Fruit fly (Drosophila melanogaster) whole organism, embryonic: ENCODE measurements around the gene Pdxk.
A peak's percentile ranks its signal among the peaks of the same experiment; 100 is the strongest.

ENCODE experiments used
- C15 ChIP-seq: fragments of 200-800 bp; sonication (Bioruptor generic); IDR thresholded peaks from 3 replicates; pipeline ENCODE4 v1.3.6; 2022; ENCODE audit warnings: missing biosample characterization, missing genetic modification characterization
- CG11093 ChIP-seq: fragments of 200-800 bp; sonication (Bioruptor generic); IDR thresholded peaks from 3 replicates; pipeline ENCODE4 v1.3.6; 2022; ENCODE audit warnings: missing biosample characterization, missing genetic modification characterization
- CG11398 ChIP-seq: fragments of 200-800 bp; sonication (Bioruptor generic); optimal IDR thresholded peaks from 2 replicates; lab custom pipeline; 2016; ENCODE audit warnings: missing biosample characterization, missing genetic modification characterization
- CG11456 ChIP-seq: fragments of 200-800 bp; sonication (Bioruptor generic); IDR thresholded peaks from 3 replicates; pipeline ENCODE4 v1.3.6; 2022; ENCODE audit warnings: missing biosample characterization, missing genetic modification characterization
- CG12391 ChIP-seq: fragments of 200-800 bp; sonication (Bioruptor generic); optimal IDR thresholded peaks from 3 replicates; lab custom pipeline; 2018; ENCODE audit warnings: missing biosample characterization, mild to moderate bottlenecking, missing genetic modification characterization, moderate library complexity
- CG12744 ChIP-seq: fragments of 200-800 bp; sonication (Bioruptor generic); optimal IDR thresholded peaks from 2 replicates; lab custom pipeline; 2016; ENCODE audit warnings: missing biosample characterization, missing genetic modification characterization
- CG16863 ChIP-seq: fragments of 200-800 bp; sonication (Bioruptor generic); optimal IDR thresholded peaks from 3 replicates; lab custom pipeline; 2016; ENCODE audit warnings: missing biosample characterization, missing genetic modification characterization
- CG17186 ChIP-seq: fragments of 200-800 bp; sonication (Bioruptor generic); optimal IDR thresholded peaks from 3 replicates; lab custom pipeline; 2017; ENCODE audit warnings: missing biosample characterization, missing genetic modification reagents, missing genetic modification characterization
- CG17328 ChIP-seq: fragments of 200-800 bp; sonication (Bioruptor generic); IDR thresholded peaks from 2 replicates; pipeline ENCODE4 v1.3.6; 2022; ENCODE audit warnings: missing biosample characterization, missing genetic modification characterization
- CG17361 ChIP-seq: fragments of 200-800 bp; sonication (Bioruptor generic); IDR thresholded peaks from 3 replicates; pipeline ENCODE4 v1.3.6; 2022; ENCODE audit warnings: missing biosample characterization, missing genetic modification characterization
- CG17568 ChIP-seq: fragments of 200-800 bp; sonication (Bioruptor generic); optimal IDR thresholded peaks from 2 replicates; lab custom pipeline; 2018; ENCODE audit warnings: missing biosample characterization, mild to moderate bottlenecking, missing genetic modification characterization, moderate library complexity
- CG17802 ChIP-seq: fragments of 200-800 bp; sonication (Bioruptor generic); optimal IDR thresholded peaks from 2 replicates; lab custom pipeline; 2018; ENCODE audit warnings: missing biosample characterization, mild to moderate bottlenecking, missing genetic modification characterization, moderate library complexity
- CG18764 ChIP-seq: fragments of 200-800 bp; sonication (Bioruptor generic); optimal IDR thresholded peaks from 3 replicates; lab custom pipeline; 2016; ENCODE audit warnings: missing biosample characterization, missing genetic modification characterization
- CG2120 ChIP-seq: fragments of 200-800 bp; sonication (Bioruptor generic); optimal IDR thresholded peaks from 3 replicates; lab custom pipeline; 2016; ENCODE audit warnings: missing biosample characterization, missing genetic modification characterization
- CG2889 ChIP-seq: fragments of 200-800 bp; sonication (Bioruptor generic); IDR thresholded peaks from 3 replicates; pipeline ENCODE4 v1.3.6; 2022; ENCODE audit warnings: missing biosample characterization, missing genetic modification characterization
- CG4328 ChIP-seq: fragments of 200-800 bp; sonication (Bioruptor generic); optimal IDR thresholded peaks from 3 replicates; lab custom pipeline; 2017; ENCODE audit warnings: missing biosample characterization, missing genetic modification reagents, missing genetic modification characterization
- CG4820 ChIP-seq: fragments of 200-800 bp; sonication (Bioruptor generic); optimal IDR thresholded peaks from 3 replicates; lab custom pipeline; 2016; ENCODE audit warnings: missing biosample characterization, missing genetic modification characterization
- CG6654 ChIP-seq: fragments of 200-800 bp; sonication (Bioruptor generic); optimal IDR thresholded peaks from 2 replicates; lab custom pipeline; 2017; ENCODE audit warnings: missing biosample characterization, mild to moderate bottlenecking, missing genetic modification characterization
- CG7372 ChIP-seq: fragments of 200-800 bp; sonication (Bioruptor generic); IDR thresholded peaks from 2 replicates; pipeline ENCODE4 v1.3.6; 2022; ENCODE audit warnings: missing biosample characterization, missing genetic modification characterization
- CG9817 ChIP-seq: fragments of 200-800 bp; sonication (Bioruptor generic); optimal IDR thresholded peaks from 2 replicates; lab custom pipeline; 2018; ENCODE audit warnings: missing biosample characterization, mild to moderate bottlenecking, missing genetic modification characterization, moderate library complexity
- HHEX ChIP-seq: fragments of 200-800 bp; sonication (Bioruptor generic); optimal IDR thresholded peaks from 3 replicates; lab custom pipeline; 2017; ENCODE audit warnings: missing biosample characterization, mild to moderate bottlenecking, missing genetic modification characterization, missing genetic modification reagents
- HmgZ ChIP-seq: fragments of 200-800 bp; sonication (Bioruptor generic); optimal IDR thresholded peaks from 2 replicates; lab custom pipeline; 2018; ENCODE audit warnings: missing biosample characterization, mild to moderate bottlenecking, missing genetic modification characterization
- Hmx ChIP-seq: fragments of 200-800 bp; sonication (Bioruptor generic); optimal IDR thresholded peaks from 2 replicates; lab custom pipeline; 2016; ENCODE audit warnings: missing biosample characterization, missing genetic modification characterization
- Hr3 ChIP-seq: fragments of 200-800 bp; sonication (Bioruptor generic); optimal IDR thresholded peaks from 3 replicates; lab custom pipeline; 2016; ENCODE audit warnings: missing biosample characterization, missing genetic modification characterization
- Lim3 ChIP-seq: fragments of 200-800 bp; sonication (Bioruptor generic); IDR thresholded peaks from 2 replicates; pipeline ENCODE4 v1.3.6; 2022; ENCODE audit warnings: missing biosample characterization, missing genetic modification characterization
- MBD-R2 ChIP-seq: fragments of 200-800 bp; sonication (Bioruptor generic); IDR thresholded peaks from 2 replicates; pipeline ENCODE4 v1.3.6; 2022; ENCODE audit warnings: missing biosample characterization, missing genetic modification characterization
- Neu2 ChIP-seq: fragments of 200-800 bp; sonication (Bioruptor generic); optimal IDR thresholded peaks from 3 replicates; lab custom pipeline; 2016; ENCODE audit warnings: missing biosample characterization, missing genetic modification characterization, borderline replicate concordance
- Trl ChIP-seq, 3 experiments: fragments of >200 bp in 2 of 3; fragments of 200-800 bp in 1 of 3; sonication (Bioruptor generic) in 1 of 3; optimal IDR thresholded peaks; 2 replicates in 1 of 3; 3 replicates in 2 of 3; lab custom pipeline; 2016 to 2017; ENCODE audit warnings: missing biosample characterization in 1 of 3, missing genetic modification characterization in 1 of 3
- Xbp1 ChIP-seq: fragments of 200-800 bp; sonication (Bioruptor generic); optimal IDR thresholded peaks from 3 replicates; lab custom pipeline; 2016; ENCODE audit warnings: missing biosample characterization, mild to moderate bottlenecking, missing genetic modification characterization
- ash1 ChIP-seq: fragments of 200-800 bp; sonication (Bioruptor generic); optimal IDR thresholded peaks from 2 replicates; lab custom pipeline; 2018; ENCODE audit warnings: missing biosample characterization, mild to moderate bottlenecking, missing genetic modification characterization
- chinmo ChIP-seq: fragments of 200-800 bp; sonication (Bioruptor generic); IDR thresholded peaks from 4 replicates; pipeline ENCODE4 v1.3.6; 2022; ENCODE audit warnings: missing biosample characterization, missing genetic modification characterization; ENCODE audit not compliant: partially characterized antibody
- crp ChIP-seq, 2 experiments: fragments of 200-800 bp; sonication (Bioruptor generic); optimal IDR thresholded peaks; 2 replicates in 1 of 2; 3 replicates in 1 of 2; lab custom pipeline; 2017; ENCODE audit warnings: missing biosample characterization in 2 of 2, missing genetic modification characterization in 2 of 2, mild to moderate bottlenecking in 1 of 2, moderate library complexity in 1 of 2
- dati ChIP-seq: fragments of 200-800 bp; sonication (Bioruptor generic); IDR thresholded peaks from 2 replicates; pipeline ENCODE4 v1.3.6; 2022; ENCODE audit warnings: missing biosample characterization, missing genetic modification characterization
- disco-r ChIP-seq: fragments of 200-800 bp; sonication (Bioruptor generic); optimal IDR thresholded peaks from 2 replicates; lab custom pipeline; 2016; ENCODE audit warnings: missing biosample characterization, missing genetic modification characterization
- dmrt99B ChIP-seq: fragments of 200-800 bp; sonication (Bioruptor generic); optimal IDR thresholded peaks from 2 replicates; lab custom pipeline; 2018; ENCODE audit warnings: missing biosample characterization, mild to moderate bottlenecking, missing genetic modification characterization, moderate library complexity
- dpn ChIP-seq, 2 experiments: fragments of 200-800 bp; sonication (Bioruptor generic); optimal IDR thresholded peaks; 3 replicates each; lab custom pipeline; 2016; ENCODE audit warnings: missing biosample characterization in 2 of 2, missing genetic modification characterization in 2 of 2
- ewg ChIP-seq: fragments of 200-800 bp; sonication (Bioruptor generic); optimal IDR thresholded peaks from 3 replicates; lab custom pipeline; 2017; ENCODE audit warnings: mild to moderate bottlenecking, missing biosample characterization, missing genetic modification reagents, missing genetic modification characterization
- fd3F ChIP-seq: fragments of 200-800 bp; sonication (Bioruptor generic); optimal IDR thresholded peaks from 2 replicates; lab custom pipeline; 2018; ENCODE audit warnings: missing biosample characterization, mild to moderate bottlenecking, missing genetic modification characterization, moderate library complexity
- fru ChIP-seq: fragments of >200 bp; optimal IDR thresholded peaks from 2 replicates; lab custom pipeline; 2017
- gce ChIP-seq: fragments of 200-800 bp; sonication (Bioruptor generic); IDR thresholded peaks from 3 replicates; pipeline ENCODE4 v1.3.6; 2022; ENCODE audit warnings: missing biosample characterization, missing genetic modification characterization
- gro ChIP-seq: fragments of 200-800 bp; sonication (Bioruptor generic); optimal IDR thresholded peaks from 2 replicates; lab custom pipeline; 2016; ENCODE audit warnings: missing biosample characterization, missing genetic modification characterization
- hkb ChIP-seq, 2 experiments: fragments of 200-800 bp in 1 of 2; fragments of >200 bp in 1 of 2; sonication (Bioruptor generic) in 1 of 2; IDR thresholded peaks in 1 of 2; optimal IDR thresholded peaks in 1 of 2; 2 replicates each; pipeline versions ENCODE4 v1.3.6 to Lab custom; 2017 to 2022; ENCODE audit warnings: missing biosample characterization in 1 of 2, missing genetic modification characterization in 1 of 2
- insv ChIP-seq, 2 experiments: fragments of 200-800 bp; sonication (Bioruptor generic); optimal IDR thresholded peaks; 3 replicates each; lab custom pipeline; 2016 to 2018; ENCODE audit warnings: missing biosample characterization in 2 of 2, missing genetic modification characterization in 2 of 2
- lmd ChIP-seq: fragments of 200-800 bp; sonication (Bioruptor generic); IDR thresholded peaks from 2 replicates; pipeline ENCODE4 v1.3.6; 2022; ENCODE audit warnings: missing biosample characterization, missing genetic modification characterization
- nerfin-2 ChIP-seq: fragments of 200-800 bp; sonication (Bioruptor generic); IDR thresholded peaks from 2 replicates; pipeline ENCODE4 v1.3.6; 2022; ENCODE audit warnings: missing biosample characterization, missing genetic modification characterization; ENCODE audit not compliant: partially characterized antibody
- onecut ChIP-seq: fragments of 200-800 bp; sonication (Bioruptor generic); IDR thresholded peaks from 2 replicates; pipeline ENCODE4 v1.3.6; 2022; ENCODE audit warnings: missing biosample characterization, missing genetic modification characterization
- prd ChIP-seq, 3 experiments: fragments of >200 bp in 2 of 3; fragments of 200-800 bp in 1 of 3; sonication (Bioruptor generic) in 1 of 3; optimal IDR thresholded peaks in 2 of 3; IDR thresholded peaks in 1 of 3; 2 replicates in 2 of 3; 3 replicates in 1 of 3; pipeline versions ENCODE4 v1.3.6 to Lab custom; 2017 to 2022; ENCODE audit warnings: missing biosample characterization in 1 of 3, missing genetic modification characterization in 1 of 3
- sd ChIP-seq: fragments of 200-800 bp; sonication (Bioruptor generic); optimal IDR thresholded peaks from 3 replicates; lab custom pipeline; 2018; ENCODE audit warnings: missing biosample characterization, mild to moderate bottlenecking, missing genetic modification characterization, moderate library complexity
- vnd ChIP-seq: fragments of 200-800 bp; sonication (Bioruptor generic); IDR thresholded peaks from 3 replicates; pipeline ENCODE4 v1.3.6; 2022; ENCODE audit warnings: missing biosample characterization, missing genetic modification characterization; ENCODE audit not compliant: partially characterized antibody
- vvl ChIP-seq: fragments of 200-800 bp; sonication (Bioruptor generic); IDR thresholded peaks from 2 replicates; pipeline ENCODE4 v1.3.6; 2022; ENCODE audit warnings: missing biosample characterization, missing genetic modification characterization
- zfh1 ChIP-seq: fragments of 200-800 bp; sonication (Bioruptor generic); IDR thresholded peaks from 3 replicates; pipeline ENCODE4 v1.3.6; 2022; ENCODE audit warnings: missing biosample characterization, missing genetic modification characterization

Pdxk gene

dm6 chr3L:9358713-9359040 lies 1.4 kb upstream of the Pdxk start, which contains the start of the genes UGP and Svip (continued):
- TF ChIP-seq ash1 (GFP tag; lab: Kevin White, UChicago) (no peak), dmrt99B (no peak), dpn (GFP tag; optimal IDR thresholded peaks at IDR 0.05; lab: Kevin White, UChicago) (no peak), prd (optimal IDR thresholded peaks at IDR 0.05; lab: Kevin White, UChicago) (no peak), prd (GFP tag; IDR thresholded peaks at IDR 0.05; lab: Robert Waterston, UW) (no peak), Hr3 (no peak), nerfin-2 (GFP tag; lab: Robert Waterston, UW) (no peak), CG4820 (GFP tag; lab: Kevin White, UChicago) (no peak), chinmo (GFP tag; lab: Robert Waterston, UW) (0 out of 4 replicates have a peak, but pooled peaks have one; percentile 57), vnd (GFP tag; lab: Robert Waterston, UW) (no peak), CG11398 (GFP tag; lab: Kevin White, UChicago) (no peak), CG4328 (GFP tag; lab: Kevin White, UChicago) (no peak), CG17802 (tag; lab: Kevin White, UChicago) (no peak), disco-r (no peak), CG17186 (GFP tag; lab: Kevin White, UChicago) (peak; percentile 99), fru (no peak), dati (GFP tag; lab: Robert Waterston, UW) (no peak), CG11093 (GFP tag; lab: Robert Waterston, UW) (no peak), MBD-R2 (GFP tag; lab: Robert Waterston, UW) (peak; percentile 51; the same call in 1 of the 2 replicates), HmgZ (tag; lab: Kevin White, UChicago) (no peak), CG16863 (GFP tag; lab: Kevin White, UChicago) (no peak), CG11456 (GFP tag; lab: Robert Waterston, UW) (no peak), CG12744 (GFP tag; lab: Kevin White, UChicago) (no peak), CG18764 (no peak), CG17568 (GFP tag; lab: Kevin White, UChicago) (peak; percentile 25), zfh1 (GFP tag; lab: Robert Waterston, UW) (no peak), insv (GFP tag; optimal IDR thresholded peaks at IDR 0.05; lab: Kevin White, UChicago) (peak in 1 of 2 experiments; percentile 85), Xbp1 (GFP tag; lab: Kevin White, UChicago) (no peak), fd3F (no peak), ewg (GFP tag; lab: Kevin White, UChicago) (no peak), Lim3 (GFP tag; lab: Robert Waterston, UW) (no peak), sd (tag; lab: Kevin White, UChicago) (no peak), crp (GFP tag; optimal IDR thresholded peaks at IDR 0.05; lab: Kevin White, UChicago) (peak; percentile 77 to 95), vvl (no peak), hkb (optimal IDR thresholded peaks at IDR 0.05; lab: Kevin White, UChicago) (no peak), hkb (GFP tag; IDR thresholded peaks at IDR 0.05; lab: Robert Waterston, UW) (no peak), CG9817 (tag; lab: Kevin White, UChicago) (no peak), HHEX (GFP tag; lab: Kevin White, UChicago) (no peak), Trl (optimal IDR thresholded peaks at IDR 0.05; lab: Kevin White, UChicago) (peak in 1 of 2 experiments; percentile 21), Trl (GFP tag; optimal IDR thresholded peaks at IDR 0.05; lab: Kevin White, UChicago) (no peak), gce (GFP tag; lab: Robert Waterston, UW) (no peak), onecut (GFP tag; lab: Robert Waterston, UW) (no peak), CG17328 (GFP tag; lab: Robert Waterston, UW) (no peak), lmd (GFP tag; lab: Robert Waterston, UW) (no peak), CG7372 (GFP tag; lab: Robert Waterston, UW) (no peak), CG2889 (GFP tag; lab: Robert Waterston, UW) (no peak), CG6654 (GFP tag; lab: Kevin White, UChicago) (no peak), C15 (no peak), CG2120 (no peak), gro (no peak), CG17361 (GFP tag; lab: Robert Waterston, UW) (no peak), Hmx (no peak), CG12391 (tag; lab: Kevin White, UChicago) (peak; percentile 24), Neu2 (GFP tag; lab: Kevin White, UChicago) (no peak)
